Fruit fly (Drosophila melanogaster): Measurements from ENCODE around the gene CG14316.

CG14316 gene

dm6 chr3R:18146629-18147028 lies 5.3 kb upstream of the CG14316 start (continued):
- no peak for TF ChIP-seq fkh (GFP tag; optimal IDR thresholded peaks at IDR 0.05)
- TF ChIP-seq Blimp-1 (GFP tag; optimal IDR thresholded peaks at IDR 0.05): no peak
- peak; percentile 43 for TF ChIP-seq Ets96B (tag; optimal IDR thresholded peaks at IDR 0.05)
- TF ChIP-seq pdm3 (GFP tag; optimal IDR thresholded peaks at IDR 0.05): no peak
- peak; percentile 46 for TF ChIP-seq dsx (GFP tag; optimal IDR thresholded peaks at IDR 0.05; ENCODE audit: poor library complexity, severe bottlenecking)
- TF ChIP-seq Ets21C (GFP tag; optimal IDR thresholded peaks at IDR 0.05): no peak
- no peak for TF ChIP-seq Sox102F (GFP tag; optimal IDR thresholded peaks at IDR 0.05)
- peak; percentile 83 for TF ChIP-seq CG9139 (GFP tag; optimal IDR thresholded peaks at IDR 0.05)
- TF ChIP-seq Eip78C (GFP tag): peak; percentile 54

DNA sequence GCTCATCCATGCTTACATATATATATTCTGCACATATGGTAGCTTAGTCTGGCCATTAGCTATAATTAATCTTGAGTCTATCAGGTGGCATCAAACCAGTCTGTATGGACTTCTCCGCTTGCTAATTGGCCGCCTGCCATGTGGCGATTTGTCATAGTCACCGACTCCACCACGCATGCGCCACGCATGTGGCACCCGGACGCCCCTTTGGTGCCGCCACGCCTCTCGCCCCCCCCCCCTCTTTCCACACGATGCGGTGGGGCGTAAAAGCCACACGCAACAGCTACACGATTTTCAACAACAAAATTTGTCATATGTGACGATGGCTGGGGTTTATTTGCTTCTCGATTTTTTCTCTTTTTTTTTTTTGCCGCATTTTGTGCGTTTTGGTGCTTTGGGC lies 1.8 kb downstream of the CG14316 start:
- TF ChIP-seq CG6163 (GFP tag; IDR thresholded peaks at IDR 0.05): 0 out of 3 replicates have a peak, but pooled peaks have one; percentile 30
- TF ChIP-seq CG11902 (GFP tag; optimal IDR thresholded peaks at IDR 0.05): no peak
- TF ChIP-seq net (GFP tag; optimal IDR thresholded peaks at IDR 0.05): no peak
- TF ChIP-seq CG15336 (GFP tag; IDR thresholded peaks at IDR 0.05): 0 out of 2 replicates have a peak, but pooled peaks have one; percentile 31
- TF ChIP-seq ss (GFP tag; optimal IDR thresholded peaks at IDR 0.05): peak in 1 of 2 experiments; percentile 57
- no peak for TF ChIP-seq CG34406 (GFP tag; optimal IDR thresholded peaks at IDR 0.05)

DNA sequence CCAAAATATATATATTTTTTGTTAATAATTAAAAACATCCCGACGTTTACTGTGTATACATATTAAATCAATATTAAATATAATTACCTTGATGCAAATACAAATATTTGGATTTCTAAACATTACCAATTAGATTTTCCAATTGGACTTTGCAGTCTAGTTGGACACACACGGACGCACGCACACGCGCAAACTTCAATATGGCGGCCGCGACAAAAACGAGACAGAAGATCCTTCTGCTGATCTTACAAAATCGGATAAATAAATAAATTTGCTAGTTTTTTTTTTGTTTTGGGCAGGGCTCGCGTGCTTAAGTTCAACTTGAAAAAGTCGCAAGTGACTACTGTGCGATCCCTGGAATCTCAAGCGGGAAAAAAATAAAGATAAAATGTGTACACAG lies 4.7 kb downstream of the CG14316 start:
- TF ChIP-seq CG34406 (GFP tag; optimal IDR thresholded peaks at IDR 0.05) (no peak), net (GFP tag; optimal IDR thresholded peaks at IDR 0.05) (no peak), Hr38 (GFP tag; optimal IDR thresholded peaks at IDR 0.05) (no peak), CG6808 (GFP tag; optimal IDR thresholded peaks at IDR 0.05) (no peak), fd85E (GFP tag; optimal IDR thresholded peaks at IDR 0.05) (no peak), fd59A (GFP tag; optimal IDR thresholded peaks at IDR 0.05) (no peak), CG4318 (GFP tag; optimal IDR thresholded peaks at IDR 0.05) (no peak), fkh (GFP tag; optimal IDR thresholded peaks at IDR 0.05) (no peak), CG9139 (GFP tag; optimal IDR thresholded peaks at IDR 0.05) (no peak), Eip75B (GFP tag; optimal IDR thresholded peaks at IDR 0.05) (no peak), CG10669 (GFP tag; optimal IDR thresholded peaks at IDR 0.05) (no peak), CG16779 (tag; optimal IDR thresholded peaks at IDR 0.05) (no peak), cyc (GFP tag; optimal IDR thresholded peaks at IDR 0.05) (no peak), Met (GFP tag; optimal IDR thresholded peaks at IDR 0.05) (no peak)

- TF ChIP-seq CG7368 (GFP tag; optimal IDR thresholded peaks at IDR 0.05) (no peak), Met (GFP tag; optimal IDR thresholded peaks at IDR 0.05) (peak; percentile 64), lz (GFP tag; optimal IDR thresholded peaks at IDR 0.05) (peak; percentile 60), Eip78C (GFP tag) (peak; percentile 89), spab (GFP tag; optimal IDR thresholded peaks at IDR 0.05) (peak; percentile 13), cyc (GFP tag; optimal IDR thresholded peaks at IDR 0.05) (peak; percentile 45), Eip75B (GFP tag; optimal IDR thresholded peaks at IDR 0.05) (peak; percentile 30), OdsH (GFP tag; optimal IDR thresholded peaks at IDR 0.05) (peak; percentile 49), ss (GFP tag; optimal IDR thresholded peaks at IDR 0.05) (peak; percentile 6 to 34), CG16779 (tag; optimal IDR thresholded peaks at IDR 0.05) (no peak), CG3032 (tag; optimal IDR thresholded peaks at IDR 0.05) (peak; percentile 77), fkh (GFP tag; optimal IDR thresholded peaks at IDR 0.05) (no peak), CG11902 (GFP tag; optimal IDR thresholded peaks at IDR 0.05) (peak; percentile 32), Ets96B (tag; optimal IDR thresholded peaks at IDR 0.05) (peak; percentile 26), eg (GFP tag; IDR thresholded peaks at IDR 0.05) (no peak), Hr4 (GFP tag; optimal IDR thresholded peaks at IDR 0.05) (no peak), CG6276 (GFP tag; optimal IDR thresholded peaks at IDR 0.05) (no peak), dsx (GFP tag; optimal IDR thresholded peaks at IDR 0.05; ENCODE audit: poor library complexity, severe bottlenecking) (no peak), CG6163 (GFP tag; IDR thresholded peaks at IDR 0.05) (no peak), achi (GFP tag; optimal IDR thresholded peaks at IDR 0.05) (peak; percentile 40), CG1621 (tag; optimal IDR thresholded peaks at IDR 0.05) (no peak), CG6792 (GFP tag; optimal IDR thresholded peaks at IDR 0.05) (peak; percentile 44), CG15336 (GFP tag; IDR thresholded peaks at IDR 0.05) (no peak), CG8119 (GFP tag; IDR thresholded peaks at IDR 0.05) (no peak), pdm3 (GFP tag; optimal IDR thresholded peaks at IDR 0.05) (peak; percentile 55), CG34406 (GFP tag; optimal IDR thresholded peaks at IDR 0.05) (peak; percentile 55), CG8319 (GFP tag; optimal IDR thresholded peaks at IDR 0.05) (no peak), Lpt (GFP tag; optimal IDR thresholded peaks at IDR 0.05) (no peak), acj6 (GFP tag; optimal IDR thresholded peaks at IDR 0.05) (peak; percentile 44), Eip93F (GFP tag; optimal IDR thresholded peaks at IDR 0.05) (no peak), CG3919 (GFP tag; optimal IDR thresholded peaks at IDR 0.05) (peak; percentile 33), Ets21C (GFP tag; optimal IDR thresholded peaks at IDR 0.05) (peak; percentile 27), CG32006 (GFP tag; optimal IDR thresholded peaks at IDR 0.05) (peak; percentile 45), net (GFP tag; optimal IDR thresholded peaks at IDR 0.05) (peak; percentile 20)
Measured at dm6 chr3R:18157459-18157858, 5.5 kb downstream of the CG14316 start.
